Fruit fly (Drosophila melanogaster) Kc167 (cell line): ENCODE measurements around the gene CG10301.

Source experiments
- Myc ChIP-seq: fragments of >200 bp; optimal IDR thresholded peaks from 2 replicates; lab custom pipeline; 2017; ENCODE audit warnings: missing external identifiers
- Sin3A ChIP-seq: fragments of >200 bp; optimal IDR thresholded peaks from 2 replicates; lab custom pipeline; 2018; ENCODE audit warnings: missing external identifiers
- h ChIP-seq: fragments of >200 bp; optimal IDR thresholded peaks from 3 replicates; lab custom pipeline; 2018; ENCODE audit warnings: missing external identifiers
- insv ChIP-seq: fragments of >200 bp; optimal IDR thresholded peaks from 3 replicates; lab custom pipeline; 2018; ENCODE audit warnings: missing external identifiers
- psq ChIP-seq: fragments of >200 bp; optimal IDR thresholded peaks from 2 replicates; lab custom pipeline; 2017; ENCODE audit warnings: missing external identifiers
- ttk ChIP-seq: sonication (Bioruptor generic); optimal IDR thresholded peaks from 2 replicates; lab custom pipeline; 2017; ENCODE audit warnings: missing external identifiers

Gene CG10301

DNA sequence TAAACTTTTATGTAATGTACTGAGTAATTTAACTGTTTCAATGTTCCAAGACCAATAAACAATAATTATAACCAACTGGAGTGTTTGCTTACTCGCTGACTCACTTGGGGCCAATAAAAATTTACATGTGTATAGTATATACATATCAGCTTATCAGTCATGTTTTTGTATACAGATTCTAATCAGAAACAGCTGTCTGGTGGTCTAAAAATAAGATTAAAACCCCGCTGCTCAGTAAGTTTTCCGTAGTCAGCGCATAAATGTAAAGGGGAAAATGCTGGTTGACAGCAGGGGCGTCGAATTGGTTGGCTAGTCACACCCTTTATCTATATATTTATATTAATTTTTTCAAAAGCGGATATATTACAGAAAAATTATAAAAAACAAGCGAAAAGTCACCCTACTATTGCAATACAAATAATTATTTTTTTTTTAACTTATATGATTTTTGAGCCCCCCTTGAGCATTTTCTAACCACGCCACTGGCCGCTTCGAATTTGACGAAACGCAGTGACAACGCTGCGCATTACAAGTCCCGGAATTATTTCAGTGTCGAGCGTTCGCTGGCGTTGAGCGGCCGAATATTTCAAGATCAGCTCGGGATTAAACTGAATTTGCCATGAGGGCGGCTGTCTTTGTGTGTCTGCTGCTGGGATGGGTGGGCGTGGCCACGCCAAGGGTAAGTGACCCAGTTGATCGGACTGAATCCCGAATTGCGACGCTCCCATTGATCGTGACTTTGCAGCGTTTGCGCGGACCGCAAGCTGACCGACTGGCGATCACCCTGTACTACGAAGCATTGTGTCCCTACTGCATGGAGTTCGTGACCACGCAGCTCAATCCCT lies 31.4 kb upstream of the CG10301 start, which contains the start of gene GILT2:
GILT2 (plus strand) TSS at position 547 of the 845 bp plus-strand sequence.
- TF ChIP-seq h (lab: Kevin White, UChicago) (no peak), insv (lab: Kevin White, UChicago) (no peak), Myc (no peak)

DNA sequence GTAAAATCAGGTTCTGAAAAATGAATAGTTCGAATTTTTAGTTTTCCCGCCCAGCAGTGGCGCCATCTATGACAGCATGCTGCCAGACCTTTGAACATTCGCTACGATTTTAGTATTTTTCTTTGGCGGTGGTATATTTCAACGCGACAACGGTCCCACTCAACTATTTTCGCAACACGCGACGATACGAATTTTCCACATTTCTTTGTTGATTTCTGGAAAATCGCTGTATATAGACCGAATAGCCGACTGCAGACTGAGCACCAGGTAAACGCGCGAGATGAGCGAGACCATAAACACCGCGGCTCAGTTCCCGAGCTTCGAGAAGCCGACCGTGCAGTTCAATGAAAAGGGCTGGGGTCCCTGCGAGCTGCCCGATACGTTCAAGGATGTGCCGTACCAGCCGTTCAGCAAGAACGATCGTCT lies 30.0 kb upstream of the CG10301 start, which contains the start of gene eIF3d1:
eIF3d1 (plus strand) TSS at position 129 of the 426 bp plus-strand sequence.
- no peak for TF ChIP-seq Sin3A (lab: Kevin White, UChicago)
- TF ChIP-seq ttk, result no peak
- TF ChIP-seq insv (lab: Kevin White, UChicago), result no peak
- no peak for TF ChIP-seq h (lab: Kevin White, UChicago)

DNA sequence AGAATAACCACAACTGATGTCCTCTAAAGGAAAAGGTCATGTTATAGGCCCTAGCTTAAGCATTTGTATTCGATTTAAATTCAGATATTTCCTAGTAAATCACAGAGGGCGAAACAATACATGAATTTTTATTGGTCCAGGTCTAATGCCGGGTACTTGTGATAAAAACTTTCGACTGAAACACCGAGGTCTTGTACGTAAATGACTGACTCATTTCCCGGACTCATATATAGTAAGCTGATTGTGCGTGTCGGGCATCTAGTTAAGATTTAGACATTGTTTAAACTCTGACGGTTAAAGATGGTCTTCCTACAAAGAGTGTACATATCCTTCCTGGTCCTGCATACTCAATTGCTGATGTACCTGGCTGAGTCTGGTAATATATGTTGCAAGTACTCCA lies 27.8 kb upstream of the CG10301 start, which contains the start of gene CG16710:
CG16710 (plus strand) TSS at position 301 of the 400 bp plus-strand sequence.
- TF ChIP-seq ttk, result no peak
- TF ChIP-seq insv (lab: Kevin White, UChicago), result no peak
- TF ChIP-seq Sin3A (lab: Kevin White, UChicago), result no peak
- no peak for TF ChIP-seq h (lab: Kevin White, UChicago)
- no peak for TF ChIP-seq Myc
- TF ChIP-seq psq (lab: Kevin White, UChicago), result no peak

dm6 chr3R:23683757-23684156 lies 26.2 kb upstream of the CG10301 start, which contains the start of gene CG18754:
Gene CG18754, plus strand, starts transcription at chr3R:23684057.
- TF ChIP-seq psq (lab: Kevin White, UChicago), result no peak
- no peak for TF ChIP-seq Myc
- no peak for TF ChIP-seq Sin3A (lab: Kevin White, UChicago)
- no peak for TF ChIP-seq ttk
- TF ChIP-seq h (lab: Kevin White, UChicago), result no peak
- TF ChIP-seq insv (lab: Kevin White, UChicago), result no peak

DNA sequence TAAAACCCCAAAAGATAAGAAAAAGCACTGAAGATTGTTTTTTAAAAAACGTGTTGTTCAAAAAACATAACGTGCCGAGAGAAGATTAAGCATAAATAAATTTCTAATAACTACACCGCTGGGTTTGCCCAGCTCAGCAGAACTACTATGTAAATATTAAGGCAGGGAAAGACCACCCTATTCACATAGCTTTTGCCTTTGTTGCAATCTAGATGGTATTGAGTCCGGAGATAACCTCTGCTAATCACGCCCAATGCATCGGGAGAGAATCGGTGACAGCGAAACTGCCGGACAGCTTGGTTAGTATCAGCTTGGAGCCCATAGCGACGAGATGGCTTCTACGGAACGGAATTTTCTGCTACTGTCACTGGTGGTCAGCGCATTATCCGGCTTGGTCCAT lies 24.0 kb upstream of the CG10301 start, which contains the start of gene SPE:
SPE (plus strand) TSS at position 301 of the 400 bp plus-strand sequence.
- TF ChIP-seq h (lab: Kevin White, UChicago) (no peak), Sin3A (lab: Kevin White, UChicago) (no peak), Myc (no peak), psq (lab: Kevin White, UChicago) (no peak), ttk (no peak), insv (lab: Kevin White, UChicago) (no peak)

- TF ChIP-seq psq (lab: Kevin White, UChicago), result no peak
- no peak for TF ChIP-seq Myc
- no peak for TF ChIP-seq ttk
- no peak for TF ChIP-seq Sin3A (lab: Kevin White, UChicago)
- no peak for TF ChIP-seq h (lab: Kevin White, UChicago)
- TF ChIP-seq insv (lab: Kevin White, UChicago), result no peak
Measured at dm6 chr3R:23686924-23687323, 23.0 kb upstream of the CG10301 start.

dm6 chr3R:23694579-23695033 lies 15.4 kb upstream of the CG10301 start, which contains the start of gene CG10254:
Gene CG10254, minus strand, starts transcription at chr3R:23694983.
- TF ChIP-seq ttk (no peak), Myc (no peak), psq (lab: Kevin White, UChicago) (no peak), Sin3A (lab: Kevin White, UChicago) (no peak), insv (lab: Kevin White, UChicago) (no peak), h (lab: Kevin White, UChicago) (no peak)

DNA sequence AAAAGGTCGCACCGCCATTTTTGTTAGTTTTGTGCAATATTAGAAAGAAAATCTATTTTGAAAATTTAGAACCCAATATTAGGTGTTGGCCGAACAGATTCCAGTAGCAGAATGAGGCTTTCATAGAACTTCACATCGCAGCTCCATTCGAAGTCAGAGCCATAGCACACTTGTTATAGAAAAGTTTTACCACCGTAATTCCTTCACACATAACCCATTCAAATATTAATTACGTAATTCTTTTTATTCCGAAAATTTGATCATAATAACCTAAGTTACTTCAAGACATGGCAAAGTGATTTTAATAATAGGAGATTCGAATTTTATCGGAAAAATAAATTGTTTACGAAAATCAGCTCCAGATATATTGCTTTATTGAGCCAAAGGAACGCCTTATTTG lies 13.8 kb upstream of the CG10301 start, which contains the start of gene CG10252:
CG10252 (minus strand) TSS at position 101 of the 400 bp plus-strand sequence.
- TF ChIP-seq ttk (no peak), insv (lab: Kevin White, UChicago) (no peak), Myc (no peak), Sin3A (lab: Kevin White, UChicago) (no peak), psq (lab: Kevin White, UChicago) (no peak), h (lab: Kevin White, UChicago) (no peak)

- no peak for TF ChIP-seq Myc
- no peak for TF ChIP-seq h (lab: Kevin White, UChicago)
- TF ChIP-seq psq (lab: Kevin White, UChicago), result no peak
- no peak for TF ChIP-seq ttk
- TF ChIP-seq insv (lab: Kevin White, UChicago), result no peak
- TF ChIP-seq Sin3A (lab: Kevin White, UChicago), result no peak
Measured at dm6 chr3R:23698835-23699234, 11.1 kb upstream of the CG10301 start, which contains the start of gene prt. Gene prt, minus strand, starts transcription at chr3R:23699027.

DNA sequence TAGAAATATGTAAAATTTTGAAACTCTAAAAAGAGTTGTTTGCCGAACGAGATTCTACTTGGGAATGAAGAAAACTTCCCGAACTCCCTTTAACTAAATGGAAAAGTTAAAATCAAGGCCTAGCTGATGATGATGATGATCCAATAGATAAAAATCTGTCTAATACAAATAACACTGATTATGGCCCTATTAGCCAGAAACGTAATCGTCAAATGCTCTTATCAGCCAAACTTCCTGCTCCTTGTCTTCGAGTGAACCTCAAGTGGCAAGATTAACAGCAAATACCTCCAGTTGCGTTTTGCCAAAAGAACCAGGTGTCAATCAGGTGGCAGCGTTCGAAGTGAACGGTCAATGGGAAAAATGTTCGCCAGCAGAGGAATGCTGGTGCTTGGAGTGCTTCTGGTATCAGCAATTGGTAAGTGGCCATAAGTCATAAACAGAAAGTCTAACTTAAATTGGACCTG lies 9.6 kb upstream of the CG10301 start, which contains the start of the genes CG31468 and Gba1a:
CG31468 (minus strand) TSS at position 51 of the 464 bp plus-strand sequence.
Gba1a (plus strand) TSS at position 318 of the 464 bp plus-strand sequence.
- TF ChIP-seq h (lab: Kevin White, UChicago) (no peak), psq (lab: Kevin White, UChicago) (no peak), insv (lab: Kevin White, UChicago) (no peak), Myc (no peak), ttk (no peak), Sin3A (lab: Kevin White, UChicago) (no peak)

DNA sequence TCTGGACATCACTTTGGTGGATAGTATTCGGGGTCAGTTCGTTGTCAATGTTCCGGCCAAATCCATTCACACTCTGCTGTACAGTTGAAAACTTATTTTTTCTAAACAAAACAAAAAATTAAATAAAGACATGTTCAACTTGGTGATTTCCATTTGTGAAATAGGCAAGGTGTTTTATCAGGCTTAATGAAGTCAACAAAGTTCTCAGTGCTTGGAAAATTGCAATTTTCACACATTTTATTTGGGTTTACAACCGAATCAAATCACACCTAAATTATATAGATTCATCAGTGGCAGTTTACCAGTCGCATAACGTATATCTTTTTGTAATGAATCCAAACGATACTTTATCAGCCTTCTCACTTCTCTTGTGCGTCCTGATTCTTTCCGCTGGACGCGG lies 7.5 kb upstream of the CG10301 start, which contains the start of gene Qsox4:
Qsox4 (plus strand) TSS at position 301 of the 400 bp plus-strand sequence.
- TF ChIP-seq ttk, result no peak
- TF ChIP-seq psq (lab: Kevin White, UChicago), result no peak
- TF ChIP-seq h (lab: Kevin White, UChicago), result no peak
- no peak for TF ChIP-seq Sin3A (lab: Kevin White, UChicago)
- no peak for TF ChIP-seq insv (lab: Kevin White, UChicago)
- TF ChIP-seq Myc, result no peak
